Worm (Caenorhabditis elegans) whole organism, young adult: ENCODE data around the gene gplb-1.

ENCODE experiments used
- B0035.1 ChIP-seq: sonication (generic microtip); optimal IDR thresholded peaks from 2 replicates; lab custom pipeline; 2016; ENCODE audit warnings: missing genetic modification characterization, mild to moderate bottlenecking, missing compliant biosample characterization, missing genotype, missing genetic modification reagents
- B0336.3 ChIP-seq: fragments of 200-800 bp; sonication (Bioruptor generic); IDR thresholded peaks from 2 replicates; pipeline ENCODE4 v1.3.6; 2022; ENCODE audit warnings: missing genetic modification characterization, missing compliant biosample characterization
- C06A6.2 ChIP-seq: fragments of 200-800 bp; sonication (Bioruptor generic); conservative IDR thresholded peaks from 2 replicates; pipeline ENCODE4 v1.3.6; 2022; ENCODE audit warnings: missing genetic modification characterization, missing compliant biosample characterization
- C17E4.6 ChIP-seq: fragments of 200-800 bp; sonication (Bioruptor generic); IDR thresholded peaks from 2 replicates; pipeline ENCODE4 v1.3.6; 2022; ENCODE audit warnings: missing genetic modification reagents, missing genetic modification characterization, missing compliant biosample characterization
- F10E7.11 ChIP-seq: sonication (generic microtip); optimal IDR thresholded peaks from 2 replicates; lab custom pipeline; 2017; ENCODE audit warnings: mild to moderate bottlenecking, missing genetic modification characterization, moderate library complexity, missing compliant biosample characterization
- F23B12.7 ChIP-seq: sonication (generic microtip); optimal IDR thresholded peaks from 2 replicates; lab custom pipeline; 2017; ENCODE audit warnings: missing genetic modification characterization, mild to moderate bottlenecking, missing compliant biosample characterization, antibody characterized with exemption, moderate library complexity; ENCODE audit not compliant: insufficient read depth
- F39B2.1 ChIP-seq: fragments of 200-800 bp; sonication (Bioruptor generic); IDR thresholded peaks from 2 replicates; pipeline ENCODE4 v1.3.6; 2022; ENCODE audit warnings: missing genetic modification reagents, missing genetic modification characterization, missing compliant biosample characterization
- F52B5.7 ChIP-seq: sonication (generic microtip); optimal IDR thresholded peaks from 2 replicates; lab custom pipeline; 2016; ENCODE audit warnings: mild to moderate bottlenecking, missing genetic modification characterization, missing compliant biosample characterization
- F57C9.4 ChIP-seq: sonication (generic microtip); optimal IDR thresholded peaks from 2 replicates; lab custom pipeline; 2017; ENCODE audit warnings: mild to moderate bottlenecking, missing genetic modification characterization, missing compliant biosample characterization
- Y53F4B.3 ChIP-seq: fragments of 200-800 bp; sonication (Bioruptor generic); IDR thresholded peaks from 2 replicates; pipeline ENCODE4 v1.3.6; 2022; ENCODE audit warnings: missing genetic modification reagents, missing genetic modification characterization, missing compliant biosample characterization
- Y53G8AR.9 ChIP-seq: fragments of 200-800 bp; sonication (Bioruptor generic); conservative IDR thresholded peaks from 2 replicates; pipeline ENCODE4 v1.3.6; 2022; ENCODE audit warnings: missing genetic modification reagents, missing genetic modification characterization, missing compliant biosample characterization
- Y56A3A.18 ChIP-seq: fragments of 200-800 bp; sonication (Bioruptor generic); IDR thresholded peaks from 2 replicates; pipeline ENCODE4 v1.3.6; 2022; ENCODE audit warnings: missing genetic modification reagents, missing genetic modification characterization, missing compliant biosample characterization
- Y67H2A.10 ChIP-seq: fragments of 200-800 bp; sonication (Bioruptor generic); conservative IDR thresholded peaks from 2 replicates; pipeline ENCODE4 v1.3.6; 2022; ENCODE audit warnings: missing genetic modification reagents, missing genetic modification characterization, missing compliant biosample characterization
- Y79H2A.3 ChIP-seq: fragments of 200-800 bp; sonication (Bioruptor generic); conservative IDR thresholded peaks from 2 replicates; pipeline ENCODE4 v1.3.6; 2022; ENCODE audit warnings: missing genetic modification reagents, missing genetic modification characterization, missing compliant biosample characterization
- ZK185.1 ChIP-seq: sonication (generic microtip); optimal IDR thresholded peaks from 2 replicates; lab custom pipeline; 2016; ENCODE audit warnings: mild to moderate bottlenecking, missing genetic modification characterization, missing compliant biosample characterization; ENCODE audit not compliant: poor library complexity, severe bottlenecking
- attf-3 ChIP-seq: fragments of 200-800 bp; sonication (Bioruptor generic); conservative IDR thresholded peaks from 2 replicates; pipeline ENCODE4 v1.3.6; 2022; ENCODE audit warnings: missing genetic modification reagents, missing genetic modification characterization, missing compliant biosample characterization
- attf-6 ChIP-seq: fragments of 200-800 bp; sonication (Bioruptor generic); IDR thresholded peaks from 2 replicates; pipeline ENCODE4 v1.3.6; 2022; ENCODE audit warnings: missing genetic modification reagents, missing genetic modification characterization, missing compliant biosample characterization
- bed-1 ChIP-seq: fragments of 200-800 bp; sonication (Bioruptor generic); IDR thresholded peaks from 2 replicates; pipeline ENCODE4 v1.3.6; 2022; ENCODE audit warnings: missing genetic modification reagents, missing genetic modification characterization, missing compliant biosample characterization
- ceh-79 ChIP-seq: sonication (generic microtip); optimal IDR thresholded peaks from 2 replicates; lab custom pipeline; 2017; ENCODE audit warnings: mild to moderate bottlenecking, missing genetic modification characterization, missing compliant biosample characterization
- chd-7 ChIP-seq: sonication (generic microtip); optimal IDR thresholded peaks from 2 replicates; lab custom pipeline; 2016; ENCODE audit warnings: mild to moderate bottlenecking, missing genetic modification characterization, moderate library complexity, missing compliant biosample characterization
- dpff-1 ChIP-seq: sonication (generic microtip); optimal IDR thresholded peaks from 2 replicates; lab custom pipeline; 2017; ENCODE audit warnings: mild to moderate bottlenecking, missing genetic modification characterization, missing compliant biosample characterization
- dpl-1 ChIP-seq: fragments of 150-350 bp; optimal IDR thresholded peaks from 2 replicates; lab custom pipeline; 2014; ENCODE audit warnings: missing biosample characterization, missing genetic modification reagents, missing genetic modification characterization
- egl-44 ChIP-seq: fragments of 200-800 bp; sonication (Bioruptor generic); IDR thresholded peaks from 2 replicates; pipeline ENCODE4 v1.3.6; 2022; ENCODE audit warnings: missing genetic modification reagents, missing genetic modification characterization, missing compliant biosample characterization
- gei-17 ChIP-seq: fragments of 200-800 bp; sonication (Bioruptor generic); optimal IDR thresholded peaks from 2 replicates; lab custom pipeline; 2018; ENCODE audit warnings: mild to moderate bottlenecking, missing genetic modification characterization, missing compliant biosample characterization
- hsf-1 ChIP-seq: fragments of 200-800 bp; sonication (Bioruptor generic); IDR thresholded peaks from 2 replicates; pipeline ENCODE4 v1.3.6; 2022; ENCODE audit warnings: missing genetic modification reagents, missing genetic modification characterization, missing compliant biosample characterization
- let-526 ChIP-seq: fragments of 200-800 bp; sonication (Bioruptor generic); IDR thresholded peaks from 2 replicates; pipeline ENCODE4 v1.3.6; 2022; ENCODE audit warnings: missing genetic modification reagents, missing genetic modification characterization, missing compliant biosample characterization
- let-607 ChIP-seq, 2 experiments: fragments of 200-800 bp in 1 of 2; sonication (Bioruptor generic) in 1 of 2; sonication (generic microtip) in 1 of 2; optimal IDR thresholded peaks; 2 replicates each; lab custom pipeline; 2016 to 2018; ENCODE audit warnings: mild to moderate bottlenecking in 2 of 2, missing compliant biosample characterization in 2 of 2, missing genetic modification characterization in 2 of 2, moderate library complexity in 2 of 2, missing genotype in 1 of 2
- lin-35 ChIP-seq, 3 experiments: fragments of 150-350 bp in 2 of 3; sonication (generic microtip) in 1 of 3; optimal IDR thresholded peaks; 2 replicates each; lab custom pipeline; 2014 to 2018; ENCODE audit warnings: missing biosample characterization in 3 of 3, missing genetic modification characterization in 3 of 3, missing genetic modification reagents in 3 of 3
- lin-54 ChIP-seq: fragments of 200-800 bp; sonication (Bioruptor generic); optimal IDR thresholded peaks from 2 replicates; lab custom pipeline; 2018; ENCODE audit warnings: mild to moderate bottlenecking, missing genetic modification characterization, missing compliant biosample characterization
- lsy-27 ChIP-seq: sonication (generic microtip); optimal IDR thresholded peaks from 2 replicates; lab custom pipeline; 2017; ENCODE audit warnings: missing genetic modification characterization, mild to moderate bottlenecking, missing compliant biosample characterization, antibody characterized with exemption, missing genotype, borderline replicate concordance; ENCODE audit not compliant: insufficient read depth
- madf-10 ChIP-seq: sonication (generic microtip); optimal IDR thresholded peaks from 2 replicates; lab custom pipeline; 2016; ENCODE audit warnings: mild to moderate bottlenecking, missing genetic modification characterization, missing compliant biosample characterization
- madf-6 ChIP-seq: fragments of 200-800 bp; sonication (Bioruptor generic); IDR thresholded peaks from 2 replicates; pipeline ENCODE4 v1.3.6; 2022; ENCODE audit warnings: missing genetic modification reagents, missing genetic modification characterization, missing compliant biosample characterization
- madf-8 ChIP-seq: fragments of 200-800 bp; sonication (Bioruptor generic); conservative IDR thresholded peaks from 2 replicates; pipeline ENCODE4 v1.3.6; 2022; ENCODE audit warnings: missing genetic modification reagents, missing genetic modification characterization, missing compliant biosample characterization
- nfya-1 ChIP-seq: sonication (generic microtip); optimal IDR thresholded peaks from 2 replicates; lab custom pipeline; 2017; ENCODE audit warnings: antibody characterized with exemption, missing compliant biosample characterization, missing genetic modification characterization, borderline replicate concordance; ENCODE audit not compliant: insufficient read depth
- nhr-80 ChIP-seq: sonication (generic microtip); optimal IDR thresholded peaks from 2 replicates; lab custom pipeline; 2016; ENCODE audit warnings: missing genetic modification characterization, missing compliant biosample characterization
- nhr-90 ChIP-seq: sonication (generic microtip); optimal IDR thresholded peaks from 2 replicates; lab custom pipeline; 2016; ENCODE audit warnings: missing genotype, mild to moderate bottlenecking, missing genetic modification characterization, missing compliant biosample characterization
- pbrm-1 ChIP-seq: fragments of 200-800 bp; sonication (Bioruptor generic); IDR thresholded peaks from 2 replicates; pipeline ENCODE4 v1.3.6; 2022; ENCODE audit warnings: missing genetic modification reagents, missing genetic modification characterization, missing compliant biosample characterization
- rcor-1 ChIP-seq: fragments of 200-800 bp; sonication (Bioruptor generic); IDR thresholded peaks from 2 replicates; pipeline ENCODE4 v1.3.6; 2022; ENCODE audit warnings: missing genetic modification reagents, missing genetic modification characterization, missing compliant biosample characterization
- rec-8 ChIP-seq, 2 experiments: sonication (generic microtip); optimal IDR thresholded peaks; 2 replicates each; lab custom pipeline; 2016; ENCODE audit warnings: mild to moderate bottlenecking in 2 of 2, missing genetic modification characterization in 2 of 2, missing genetic modification reagents in 2 of 2, missing genotype in 2 of 2, missing biosample characterization in 1 of 2, missing compliant biosample characterization in 1 of 2, moderate library complexity in 1 of 2
- snpc-1.1 ChIP-seq: sonication (generic microtip); optimal IDR thresholded peaks from 2 replicates; lab custom pipeline; 2017; ENCODE audit warnings: missing genetic modification characterization, mild to moderate bottlenecking, missing compliant biosample characterization, antibody characterized with exemption, moderate library complexity, missing genotype, missing genetic modification reagents; ENCODE audit not compliant: insufficient read depth
- snpc-1.3 ChIP-seq: sonication (generic microtip); optimal IDR thresholded peaks from 2 replicates; lab custom pipeline; 2017; ENCODE audit warnings: missing genetic modification characterization, mild to moderate bottlenecking, missing compliant biosample characterization, antibody characterized with exemption, moderate library complexity, missing genotype, missing genetic modification reagents; ENCODE audit not compliant: insufficient read depth
- somi-1 ChIP-seq: fragments of 200-800 bp; sonication (Bioruptor generic); optimal IDR thresholded peaks from 2 replicates; lab custom pipeline; 2018; ENCODE audit warnings: mild to moderate bottlenecking, missing genetic modification characterization, missing compliant biosample characterization
- sptf-2 ChIP-seq: fragments of 200-800 bp; sonication (Bioruptor generic); optimal IDR thresholded peaks from 2 replicates; lab custom pipeline; 2018; ENCODE audit warnings: mild to moderate bottlenecking, missing genetic modification characterization, missing compliant biosample characterization
- unc-62 ChIP-seq: fragments of 150-350 bp; optimal IDR thresholded peaks from 2 replicates; lab custom pipeline; 2014; ENCODE audit warnings: missing biosample characterization, missing genetic modification reagents, missing genetic modification characterization
- zim-3 ChIP-seq: sonication (generic microtip); optimal IDR thresholded peaks from 2 replicates; lab custom pipeline; 2017; ENCODE audit warnings: mild to moderate bottlenecking, missing genetic modification characterization, moderate library complexity, missing compliant biosample characterization
- ztf-22 ChIP-seq: fragments of 200-800 bp; sonication (Bioruptor generic); optimal IDR thresholded peaks from 2 replicates; lab custom pipeline; 2018; ENCODE audit warnings: mild to moderate bottlenecking, missing genetic modification characterization, moderate library complexity, missing compliant biosample characterization
- ztf-26 ChIP-seq: sonication (generic microtip); optimal IDR thresholded peaks from 2 replicates; lab custom pipeline; 2017; ENCODE audit warnings: missing genetic modification characterization, missing compliant biosample characterization

Gene gplb-1

ce11 chrV:8495965-8496364, 24.9 kb upstream of the gplb-1 start (continued):
- no peak for TF ChIP-seq F39B2.1 (GFP tag; lab: Robert Waterston, UW)
- peak; percentile 33 for TF ChIP-seq madf-10 (tag; lab: Kevin White, UChicago)
- TF ChIP-seq Y79H2A.3, result no peak
- no peak for TF ChIP-seq F10E7.11 (tag; lab: Kevin White, UChicago)
- TF ChIP-seq lsy-27, result no peak
- TF ChIP-seq snpc-1.3 (tag; lab: Kevin White, UChicago), result peak; percentile 47
- TF ChIP-seq snpc-1.1 (tag; lab: Kevin White, UChicago), result peak; percentile 68
- 0 out of 2 replicates have a peak, but pooled peaks have one; percentile 47 for TF ChIP-seq attf-6
- no peak for TF ChIP-seq let-526 (GFP tag; lab: Robert Waterston, UW)
- peak; percentile 11 for TF ChIP-seq somi-1 (GFP tag; lab: Kevin White, UChicago)
- TF ChIP-seq sptf-2, result peak; percentile 62
- TF ChIP-seq gei-17 (GFP tag; lab: Kevin White, UChicago), result no peak
- no peak for TF ChIP-seq madf-8 (GFP tag; lab: Robert Waterston, UW)
- TF ChIP-seq C06A6.2 (GFP tag; lab: Robert Waterston, UW), result no peak
- TF ChIP-seq nhr-80 (tag; lab: Kevin White, UChicago), result no peak
- TF ChIP-seq dpl-1, result no peak
- TF ChIP-seq nhr-90 (tag; lab: Kevin White, UChicago), result peak; percentile 53
- TF ChIP-seq C17E4.6 (GFP tag; lab: Robert Waterston, UW), result no peak
- TF ChIP-seq rcor-1 (GFP tag; lab: Robert Waterston, UW), result no peak
- TF ChIP-seq zim-3 (tag; lab: Kevin White, UChicago), result no peak
- peak; percentile 46; the same call in 1 of the 2 replicates for TF ChIP-seq Y53G8AR.9 (GFP tag; lab: Robert Waterston, UW)
- TF ChIP-seq B0336.3 (GFP tag; lab: Robert Waterston, UW), result peak; percentile 50; the same call in 1 of the 2 replicates
- peak; percentile 35; the same call in 1 of the 2 replicates for TF ChIP-seq Y67H2A.10 (GFP tag; lab: Robert Waterston, UW)
- no peak for TF ChIP-seq lin-35 (GFP tag; optimal IDR thresholded peaks at IDR 0.05; lab: Kevin White, UChicago)
- no peak for TF ChIP-seq chd-7 (tag; lab: Kevin White, UChicago)
- TF ChIP-seq F23B12.7 (tag; lab: Kevin White, UChicago), result peak; percentile 58
- TF ChIP-seq Y53F4B.3 (GFP tag; lab: Robert Waterston, UW), result no peak
- no peak for TF ChIP-seq bed-1 (GFP tag; lab: Robert Waterston, UW)
- 0 out of 2 replicates have a peak, but pooled peaks have one; percentile 26 for TF ChIP-seq egl-44 (GFP tag; lab: Robert Waterston, UW)
- TF ChIP-seq ztf-26 (tag; lab: Kevin White, UChicago), result no peak
- no peak for TF ChIP-seq ceh-79 (tag; lab: Kevin White, UChicago)
- no peak for TF ChIP-seq ZK185.1 (tag; lab: Kevin White, UChicago)
- no peak for TF ChIP-seq unc-62 (GFP tag; lab: Kevin White, UChicago)
- peak; percentile 58; the same call in 1 of the 2 replicates for TF ChIP-seq pbrm-1
- peak; percentile 60; the same call in 1 of the 2 replicates for TF ChIP-seq hsf-1 (GFP tag; lab: Robert Waterston, UW)
- TF ChIP-seq madf-6 (GFP tag; lab: Robert Waterston, UW), result peak; percentile 13; the same call in 1 of the 2 replicates
- no peak for TF ChIP-seq dpff-1 (tag; lab: Kevin White, UChicago)
- no peak for TF ChIP-seq let-607 (tag; optimal IDR thresholded peaks at IDR 0.05; lab: Kevin White, UChicago)
- TF ChIP-seq F52B5.7 (tag; lab: Kevin White, UChicago), result no peak
- TF ChIP-seq nfya-1 (tag; lab: Kevin White, UChicago), result no peak
- no peak for TF ChIP-seq B0035.1 (tag; lab: Kevin White, UChicago)
- TF ChIP-seq Y56A3A.18 (GFP tag; lab: Robert Waterston, UW), result 0 out of 2 replicates have a peak, but pooled peaks have one; percentile 14
- TF ChIP-seq ztf-22 (GFP tag; lab: Kevin White, UChicago), result no peak
- TF ChIP-seq rec-8 (tag; optimal IDR thresholded peaks at IDR 0.05; lab: Kevin White, UChicago), result peak in 1 of 2 experiments; percentile 68
- TF ChIP-seq lin-54, result peak; percentile 29
- TF ChIP-seq attf-3 (GFP tag; lab: Robert Waterston, UW), result 0 out of 2 replicates have a peak, but pooled peaks have one; percentile 40
- TF ChIP-seq F57C9.4, result no peak
